Fruit fly (Drosophila melanogaster): ENCODE data around the gene CG13285.

DNA sequence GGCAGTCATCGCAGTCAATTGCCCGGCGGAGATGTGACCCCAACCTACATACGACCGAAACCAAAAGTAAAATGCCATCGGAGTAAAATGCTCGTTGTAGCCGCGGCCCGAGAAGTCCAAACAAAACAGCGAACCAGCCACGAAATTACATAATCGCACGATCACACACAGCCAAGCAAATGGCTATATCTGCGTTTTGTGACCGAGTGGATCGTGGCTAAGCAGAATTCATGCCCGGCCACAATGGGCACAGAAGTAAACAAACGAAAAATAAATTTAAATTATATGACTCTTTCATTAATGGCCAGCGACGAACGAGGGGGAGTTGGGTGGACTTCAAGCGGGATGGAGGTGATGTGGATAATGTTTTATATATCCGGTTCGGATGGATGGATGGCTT lies 34.2 kb upstream of the CG13285 start:
- TF ChIP-seq CG8478 (optimal IDR thresholded peaks at IDR 0.05) (no peak), CTCF (optimal IDR thresholded peaks at IDR 0.05) (no peak)
